Worm (Caenorhabditis elegans): ENCODE measurements around the gene ggtb-1.

The ggtb-1 gene

DNA sequence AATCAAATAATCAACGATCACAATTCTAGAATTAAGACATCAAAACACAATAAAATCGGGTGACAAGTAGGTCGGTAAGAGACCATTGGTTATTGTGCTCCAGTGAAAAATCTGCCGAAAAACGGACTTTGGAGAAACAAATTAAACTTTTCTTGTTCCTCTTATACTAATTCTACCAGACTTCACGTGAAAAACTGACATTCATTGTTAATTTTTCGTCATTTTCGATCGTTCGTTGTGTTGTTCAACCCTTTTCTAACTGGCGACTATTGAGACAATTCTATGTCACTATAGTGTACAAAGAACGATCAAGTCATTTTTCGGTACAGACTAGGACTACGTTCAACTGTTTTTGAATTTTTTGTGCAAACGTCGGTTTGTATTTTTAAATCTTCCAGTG lies 13.1 kb upstream of the ggtb-1 start:
- TF ChIP-seq nhr-43 (tag; optimal IDR thresholded peaks at IDR 0.05; ENCODE audit: poor library complexity, severe bottlenecking) (peak; percentile 28), pqm-1 (tag; optimal IDR thresholded peaks at IDR 0.05) (peak; percentile 63), ceh-82 (tag; optimal IDR thresholded peaks at IDR 0.05) (no peak), egl-27 (tag; optimal IDR thresholded peaks at IDR 0.05) (peak; percentile 46), nhr-23 (tag; optimal IDR thresholded peaks at IDR 0.05) (peak; percentile 68), jun-1 (tag; optimal IDR thresholded peaks at IDR 0.05) (peak; percentile 22), nhr-11 (tag; optimal IDR thresholded peaks at IDR 0.05) (no peak), fkh-2 (tag; optimal IDR thresholded peaks at IDR 0.05) (no peak), nhr-25 (tag; optimal IDR thresholded peaks at IDR 0.05) (peak; percentile 42), pha-4 (tag; optimal IDR thresholded peaks at IDR 0.05) (peak; percentile 31), eor-1 (tag; optimal IDR thresholded peaks at IDR 0.05) (no peak), elt-2 (tag; optimal IDR thresholded peaks at IDR 0.05) (peak; percentile 26)

DNA sequence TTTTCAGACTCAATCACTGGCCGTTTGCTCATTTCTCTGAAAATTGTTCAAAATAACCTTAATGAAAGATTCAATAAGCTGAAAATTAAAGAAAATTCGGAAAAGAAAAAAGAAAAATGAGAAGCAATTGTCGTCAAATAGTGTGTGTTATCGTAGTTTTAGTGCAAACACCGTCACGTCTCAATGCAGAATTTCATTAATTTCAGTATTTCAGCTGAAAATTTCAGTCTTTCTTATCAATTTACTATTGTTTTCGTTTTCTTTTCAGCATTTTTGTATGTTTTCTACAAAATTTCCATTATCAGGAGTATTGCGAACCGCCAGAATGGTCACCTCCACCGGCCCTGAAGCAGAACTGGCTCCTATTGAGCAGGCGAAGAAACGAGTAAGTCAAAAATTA lies 10.7 kb upstream of the ggtb-1 start, which contains the start of the genes B0280.9 and rpia-1:
Gene B0280.9 (minus strand): TSS at position 36 of the 400 bp plus-strand sequence.
Gene rpia-1 (plus strand): TSS at position 269 of the 400 bp plus-strand sequence.
- TF ChIP-seq nhr-237 (tag; optimal IDR thresholded peaks at IDR 0.05) = no peak
- no peak for TF ChIP-seq unc-62 (GFP tag; optimal IDR thresholded peaks at IDR 0.05)
- peak; percentile 18 for TF ChIP-seq nfya-1 (tag; optimal IDR thresholded peaks at IDR 0.05; ENCODE audit: insufficient read depth)
- TF ChIP-seq skn-1 (tag; optimal IDR thresholded peaks at IDR 0.05) = peak; percentile 12
- TF ChIP-seq egl-5 (tag; optimal IDR thresholded peaks at IDR 0.05) = no peak
- TF ChIP-seq pqm-1 (tag; optimal IDR thresholded peaks at IDR 0.05) = peak; percentile 56
- TF ChIP-seq ama-1 (optimal IDR thresholded peaks at IDR 0.05) = no peak
- peak; percentile 68 for TF ChIP-seq elt-2 (tag; optimal IDR thresholded peaks at IDR 0.05)
- peak; percentile 35 for TF ChIP-seq nhr-23 (tag; optimal IDR thresholded peaks at IDR 0.05)
- no peak for TF ChIP-seq nhr-77 (tag; optimal IDR thresholded peaks at IDR 0.05)
- peak; percentile 21 for TF ChIP-seq lin-15B (tag; optimal IDR thresholded peaks at IDR 0.05)
- TF ChIP-seq hmg-11 (tag; optimal IDR thresholded peaks at IDR 0.05) = peak; percentile 23
- TF ChIP-seq pha-4 (tag; optimal IDR thresholded peaks at IDR 0.05) = peak; percentile 59

DNA sequence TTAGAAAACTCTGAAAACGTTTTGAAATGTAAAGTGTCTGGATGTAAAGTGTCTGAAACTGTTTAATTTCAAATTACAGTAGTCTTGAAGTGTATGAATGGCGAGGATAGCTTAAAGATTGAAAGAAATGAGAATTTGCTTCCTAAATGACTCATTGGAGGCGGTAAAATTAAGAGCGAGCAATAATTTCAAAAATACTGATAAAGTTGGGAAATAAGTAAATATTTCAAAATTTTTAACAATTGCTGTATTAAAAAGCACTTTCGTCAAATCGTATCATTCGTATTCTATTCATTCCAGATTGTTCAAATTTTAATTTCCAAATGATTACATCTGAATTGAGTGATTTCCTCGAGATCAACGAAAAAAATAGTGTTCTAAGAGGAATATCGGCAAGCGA lies 9.2 kb upstream of the ggtb-1 start, which contains the start of gene B0280.2:
Gene B0280.2 (plus strand): TSS at position 301 of the 400 bp plus-strand sequence.
- TF ChIP-seq ama-1 (optimal IDR thresholded peaks at IDR 0.05) (no peak), ztf-4 (tag; optimal IDR thresholded peaks at IDR 0.05) (no peak), R02D3.7 (tag; optimal IDR thresholded peaks at IDR 0.05) (no peak), skn-1 (tag; optimal IDR thresholded peaks at IDR 0.05) (no peak), fos-1 (tag; optimal IDR thresholded peaks at IDR 0.05) (no peak), pqm-1 (tag; optimal IDR thresholded peaks at IDR 0.05) (no peak), ztf-11 (tag; optimal IDR thresholded peaks at IDR 0.05) (no peak), daf-12 (tag; optimal IDR thresholded peaks at IDR 0.05) (no peak), elt-2 (tag; optimal IDR thresholded peaks at IDR 0.05) (no peak), unc-39 (tag; optimal IDR thresholded peaks at IDR 0.05) (no peak), egl-5 (tag; optimal IDR thresholded peaks at IDR 0.05) (no peak), nhr-77 (tag; optimal IDR thresholded peaks at IDR 0.05) (no peak), nfya-1 (tag; optimal IDR thresholded peaks at IDR 0.05; ENCODE audit: insufficient read depth) (no peak), ceh-28 (tag; optimal IDR thresholded peaks at IDR 0.05) (no peak), egl-27 (tag; optimal IDR thresholded peaks at IDR 0.05) (no peak), lin-39 (tag; optimal IDR thresholded peaks at IDR 0.05) (no peak), nhr-12 (tag; optimal IDR thresholded peaks at IDR 0.05) (no peak), mdl-1 (tag; optimal IDR thresholded peaks at IDR 0.05) (no peak), pha-4 (tag; optimal IDR thresholded peaks at IDR 0.05) (no peak)

DNA sequence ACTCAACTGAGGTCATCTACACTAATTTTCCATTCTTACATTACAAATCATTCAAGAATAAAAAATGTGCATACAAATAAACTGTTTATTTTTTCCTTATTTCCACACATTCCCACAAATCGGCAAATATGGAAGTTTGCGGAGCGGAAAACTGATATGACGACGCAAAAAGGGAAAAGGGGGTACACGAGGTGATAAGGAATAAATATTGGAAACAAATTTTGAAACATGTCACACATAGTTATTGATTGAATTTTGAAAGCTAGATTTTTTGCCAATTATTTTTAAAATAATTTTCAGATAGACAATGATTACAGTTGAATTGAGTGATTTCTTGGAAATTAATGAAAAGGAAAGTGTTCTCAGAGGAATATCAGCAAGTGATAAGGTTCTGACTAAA lies 5.0 kb upstream of the ggtb-1 start, which contains the start of gene viro-2:
Gene viro-2 (plus strand): TSS at position 301 of the 400 bp plus-strand sequence.
- TF ChIP-seq elt-2 (tag; optimal IDR thresholded peaks at IDR 0.05) = peak; percentile 25

DNA sequence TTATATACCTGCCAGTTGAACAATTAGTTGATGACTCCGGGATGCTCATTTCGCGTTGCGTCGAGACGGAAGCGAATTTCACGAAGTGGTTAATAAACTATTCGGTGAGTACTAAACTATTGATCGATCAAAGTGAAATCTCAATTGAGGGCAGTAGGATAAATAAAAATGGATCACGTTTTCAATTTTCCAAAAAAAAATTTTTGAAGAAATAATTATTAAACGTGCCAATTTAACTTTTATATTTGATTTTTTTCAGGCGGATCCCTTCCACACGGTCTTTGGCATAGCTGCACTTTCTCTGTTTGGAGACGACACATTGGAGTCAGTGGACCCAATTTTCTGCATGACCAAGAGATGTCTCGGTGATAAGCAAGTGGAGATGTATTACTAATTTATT lies 2.4 kb downstream of the ggtb-1 start, which contains the start of gene B0280.17:
Gene B0280.17 (minus strand): TSS at position 101 of the 400 bp plus-strand sequence.
- TF ChIP-seq nhr-23 (tag; optimal IDR thresholded peaks at IDR 0.05) = no peak
- TF ChIP-seq lsy-12 (tag; optimal IDR thresholded peaks at IDR 0.05) = no peak
- TF ChIP-seq lin-39 (tag; optimal IDR thresholded peaks at IDR 0.05) = no peak
- TF ChIP-seq nfya-1 (tag; optimal IDR thresholded peaks at IDR 0.05; ENCODE audit: insufficient read depth) = no peak

Measured in whole organism, L3 larva.